Fruit fly (Drosophila melanogaster) whole organism, prepupa: Measurements from ENCODE around the gene Alg9.

Source experiments
- Blimp-1 ChIP-seq: fragments of 200-800 bp; sonication (Bioruptor generic); optimal IDR thresholded peaks from 3 replicates; lab custom pipeline; 2017; ENCODE audit warnings: missing biosample characterization, missing genetic modification characterization, mild to moderate bottlenecking, moderate library complexity, missing genetic modification reagents
- CG11294 ChIP-seq: fragments of 200-800 bp; sonication (Bioruptor generic); IDR thresholded peaks from 2 replicates; pipeline ENCODE4 v1.3.6; 2022; ENCODE audit warnings: missing biosample characterization, missing genetic modification characterization
- CG11762 ChIP-seq: fragments of 200-800 bp; sonication (Bioruptor generic); optimal IDR thresholded peaks from 3 replicates; lab custom pipeline; 2016; ENCODE audit warnings: missing biosample characterization, missing genetic modification characterization; ENCODE audit not compliant: insufficient read depth
- CG11902 ChIP-seq: fragments of 200-800 bp; sonication (Bioruptor generic); optimal IDR thresholded peaks from 3 replicates; lab custom pipeline; 2016; ENCODE audit warnings: missing biosample characterization, missing genetic modification characterization
- CG15336 ChIP-seq: fragments of 200-800 bp; sonication (Bioruptor generic); IDR thresholded peaks from 2 replicates; pipeline ENCODE4 v1.3.6; 2022; ENCODE audit warnings: missing biosample characterization, missing genetic modification characterization
- CG3032 ChIP-seq: fragments of 200-800 bp; optimal IDR thresholded peaks from 2 replicates; lab custom pipeline; 2019; ENCODE audit warnings: missing biosample characterization, mild to moderate bottlenecking, missing genetic modification characterization, moderate library complexity
- CG31627 ChIP-seq: fragments of 200-800 bp; sonication (Bioruptor generic); optimal IDR thresholded peaks from 3 replicates; lab custom pipeline; 2016; ENCODE audit warnings: missing biosample characterization, missing genetic modification characterization
- CG32006 ChIP-seq: fragments of 200-800 bp; sonication (Bioruptor generic); optimal IDR thresholded peaks from 3 replicates; lab custom pipeline; 2017; ENCODE audit warnings: missing biosample characterization, mild to moderate bottlenecking, missing genetic modification characterization
- CG34406 ChIP-seq: fragments of 200-800 bp; sonication (Bioruptor generic); optimal IDR thresholded peaks from 3 replicates; lab custom pipeline; 2016; ENCODE audit warnings: missing biosample characterization, missing genetic modification characterization
- CG3919 ChIP-seq: fragments of 200-800 bp; sonication (Bioruptor generic); optimal IDR thresholded peaks from 3 replicates; lab custom pipeline; 2016; ENCODE audit warnings: missing biosample characterization, missing genetic modification characterization
- CG4318 ChIP-seq: fragments of 200-800 bp; sonication (Bioruptor generic); optimal IDR thresholded peaks from 3 replicates; lab custom pipeline; 2017; ENCODE audit warnings: missing biosample characterization, mild to moderate bottlenecking, missing genetic modification characterization
- CG6276 ChIP-seq: fragments of 200-800 bp; sonication (Bioruptor generic); optimal IDR thresholded peaks from 2 replicates; lab custom pipeline; 2017; ENCODE audit warnings: missing biosample characterization, mild to moderate bottlenecking, missing genetic modification characterization
- CG6792 ChIP-seq: fragments of 200-800 bp; sonication (Bioruptor generic); optimal IDR thresholded peaks from 3 replicates; lab custom pipeline; 2016; ENCODE audit warnings: missing biosample characterization, missing genetic modification characterization
- CG7368 ChIP-seq: fragments of 200-800 bp; sonication (Bioruptor generic); optimal IDR thresholded peaks from 3 replicates; lab custom pipeline; 2016; ENCODE audit warnings: missing biosample characterization, missing genetic modification characterization
- CG8119 ChIP-seq: fragments of 200-800 bp; sonication (Bioruptor generic); IDR thresholded peaks from 3 replicates; pipeline ENCODE4 v1.3.6; 2022; ENCODE audit warnings: missing biosample characterization, missing genetic modification characterization
- CG8632 ChIP-seq: fragments of 200-800 bp; sonication (Bioruptor generic); optimal IDR thresholded peaks from 3 replicates; lab custom pipeline; 2016; ENCODE audit warnings: missing biosample characterization, missing genetic modification characterization
- Eip78C ChIP-seq: fragments of 200-800 bp; sonication (Bioruptor generic); peaks from one replicate; lab custom pipeline; 2016; ENCODE audit warnings: missing biosample characterization, missing genetic modification characterization
- Ets21C ChIP-seq: fragments of 200-800 bp; sonication (Bioruptor generic); optimal IDR thresholded peaks from 3 replicates; lab custom pipeline; 2016; ENCODE audit warnings: missing biosample characterization, missing genetic modification characterization
- Gug ChIP-seq: fragments of 200-800 bp; sonication (Bioruptor generic); IDR thresholded peaks from 2 replicates; pipeline ENCODE4 v1.3.6; 2022; ENCODE audit warnings: missing biosample characterization, missing genetic modification characterization
- Hr39 ChIP-seq: fragments of 200-800 bp; sonication (Bioruptor generic); optimal IDR thresholded peaks from 2 replicates; lab custom pipeline; 2016; ENCODE audit warnings: missing biosample characterization, missing genetic modification characterization
- Met ChIP-seq: fragments of 200-800 bp; sonication (Bioruptor generic); optimal IDR thresholded peaks from 3 replicates; lab custom pipeline; 2016; ENCODE audit warnings: missing biosample characterization, missing genetic modification characterization
- OdsH ChIP-seq: fragments of 200-800 bp; sonication (Bioruptor generic); optimal IDR thresholded peaks from 3 replicates; lab custom pipeline; 2016; ENCODE audit warnings: missing biosample characterization, missing genetic modification characterization
- Sox102F ChIP-seq: fragments of 200-800 bp; sonication (Bioruptor generic); optimal IDR thresholded peaks from 2 replicates; lab custom pipeline; 2016; ENCODE audit warnings: missing biosample characterization, mild to moderate bottlenecking, missing genetic modification characterization
- Sox14 ChIP-seq: fragments of 200-800 bp; sonication (Bioruptor generic); optimal IDR thresholded peaks from 3 replicates; lab custom pipeline; 2016; ENCODE audit warnings: missing biosample characterization, missing genetic modification characterization
- Sox15 ChIP-seq: fragments of 200-800 bp; sonication (Bioruptor generic); optimal IDR thresholded peaks from 3 replicates; lab custom pipeline; 2016; ENCODE audit warnings: missing biosample characterization, missing genetic modification characterization
- achi ChIP-seq: fragments of 200-800 bp; sonication (Bioruptor generic); optimal IDR thresholded peaks from 3 replicates; lab custom pipeline; 2016; ENCODE audit warnings: missing biosample characterization, missing genetic modification characterization
- cyc ChIP-seq: fragments of 200-800 bp; sonication (Bioruptor generic); optimal IDR thresholded peaks from 3 replicates; lab custom pipeline; 2016; ENCODE audit warnings: missing biosample characterization, missing genetic modification characterization
- dsx ChIP-seq: fragments of 200-800 bp; optimal IDR thresholded peaks from 3 replicates; lab custom pipeline; 2019; ENCODE audit warnings: missing biosample characterization, mild to moderate bottlenecking, missing genetic modification characterization, moderate library complexity; ENCODE audit not compliant: poor library complexity, severe bottlenecking
- fd59A ChIP-seq: fragments of 200-800 bp; sonication (Bioruptor generic); optimal IDR thresholded peaks from 2 replicates; lab custom pipeline; 2017; ENCODE audit warnings: missing biosample characterization, mild to moderate bottlenecking, missing genetic modification characterization, missing genetic modification reagents
- fkh ChIP-seq: fragments of 200-800 bp; sonication (Bioruptor generic); optimal IDR thresholded peaks from 3 replicates; lab custom pipeline; 2017; ENCODE audit warnings: missing biosample characterization, mild to moderate bottlenecking, missing genetic modification characterization, moderate library complexity
- lz ChIP-seq: fragments of 200-800 bp; sonication (Bioruptor generic); optimal IDR thresholded peaks from 3 replicates; lab custom pipeline; 2016; ENCODE audit warnings: missing biosample characterization, missing genetic modification characterization
- pdm3 ChIP-seq: fragments of 200-800 bp; sonication (Bioruptor generic); optimal IDR thresholded peaks from 3 replicates; lab custom pipeline; 2016; ENCODE audit warnings: missing biosample characterization, missing genetic modification characterization
- spab ChIP-seq: fragments of 200-800 bp; sonication (Bioruptor generic); optimal IDR thresholded peaks from 2 replicates; lab custom pipeline; 2017; ENCODE audit warnings: missing biosample characterization, mild to moderate bottlenecking, missing genetic modification characterization, missing genetic modification reagents
- ss ChIP-seq, 2 experiments: fragments of 200-800 bp; sonication (Bioruptor generic); optimal IDR thresholded peaks; 2 replicates in 1 of 2; 3 replicates in 1 of 2; lab custom pipeline; 2017 to 2018; ENCODE audit warnings: mild to moderate bottlenecking in 2 of 2, missing biosample characterization in 2 of 2, missing genetic modification characterization in 2 of 2, moderate library complexity in 1 of 2
- topi ChIP-seq: fragments of 200-800 bp; sonication (Bioruptor generic); optimal IDR thresholded peaks from 3 replicates; lab custom pipeline; 2016; ENCODE audit warnings: missing biosample characterization, missing genetic modification characterization

The Alg9 gene

dm6 chr3R:25193726-25194204, 27.6 kb upstream of the Alg9 start, which contains the start of gene lobo (continued):
- no peak for TF ChIP-seq CG6276
- no peak for TF ChIP-seq CG6792 (GFP tag; lab: Kevin White, UChicago)
- TF ChIP-seq Hr39 = peak; percentile 34
- no peak for TF ChIP-seq CG11902 (GFP tag; lab: Kevin White, UChicago)
- TF ChIP-seq ss (GFP tag; optimal IDR thresholded peaks at IDR 0.05; lab: Kevin White, UChicago) = no peak
- TF ChIP-seq achi (GFP tag; lab: Kevin White, UChicago) = no peak
- TF ChIP-seq fkh (GFP tag; lab: Kevin White, UChicago) = no peak
- TF ChIP-seq CG3919 (GFP tag; lab: Kevin White, UChicago) = no peak
- no peak for TF ChIP-seq CG32006 (GFP tag; lab: Kevin White, UChicago)
- TF ChIP-seq CG7368 (GFP tag; lab: Kevin White, UChicago) = no peak
- no peak for TF ChIP-seq Sox15 (GFP tag; lab: Kevin White, UChicago)
- no peak for TF ChIP-seq CG15336 (GFP tag; lab: Robert Waterston, UW)
- no peak for TF ChIP-seq Ets21C (GFP tag; lab: Kevin White, UChicago)
- no peak for TF ChIP-seq CG11762 (GFP tag; lab: Kevin White, UChicago)
- no peak for TF ChIP-seq spab (GFP tag; lab: Kevin White, UChicago)
- TF ChIP-seq cyc (GFP tag; lab: Kevin White, UChicago) = peak; percentile 6
- no peak for TF ChIP-seq CG11294
- TF ChIP-seq Blimp-1 (GFP tag; lab: Kevin White, UChicago) = no peak
- TF ChIP-seq Eip78C = peak; percentile 54
- TF ChIP-seq CG8119 (GFP tag; lab: Robert Waterston, UW) = no peak
- TF ChIP-seq Met = peak; percentile 35
- no peak for TF ChIP-seq topi (GFP tag; lab: Kevin White, UChicago)
- no peak for TF ChIP-seq CG8632
- peak; percentile 33 for TF ChIP-seq CG3032 (tag; lab: Kevin White, UChicago)
- TF ChIP-seq CG34406 (GFP tag; lab: Kevin White, UChicago) = no peak
- no peak for TF ChIP-seq Sox102F (GFP tag; lab: Kevin White, UChicago)
- TF ChIP-seq, all 60 proteins: peak for 13

dm6 chr3R:25194723-25195577, 26.4 kb upstream of the Alg9 start, which contains the start of gene CG13653:
TSS of gene CG13653 (plus strand) at chr3R:25195527.
- TF ChIP-seq CG8119 (GFP tag; lab: Robert Waterston, UW) (no peak), Eip78C (no peak), CG3032 (tag; lab: Kevin White, UChicago) (no peak), CG31627 (no peak), OdsH (no peak), CG11294 (no peak), lz (GFP tag; lab: Kevin White, UChicago) (no peak)

- TF ChIP-seq Sox14 (no peak), CG4318 (GFP tag; lab: Kevin White, UChicago) (no peak), CG3919 (GFP tag; lab: Kevin White, UChicago) (no peak), Gug (GFP tag; lab: Robert Waterston, UW) (no peak), fd59A (no peak), pdm3 (GFP tag; lab: Kevin White, UChicago) (no peak), dsx (GFP tag; lab: Kevin White, UChicago) (no peak), CG8119 (GFP tag; lab: Robert Waterston, UW) (no peak), ss (GFP tag; optimal IDR thresholded peaks at IDR 0.05; lab: Kevin White, UChicago) (no peak)
These were observed 22.0 kb upstream of the Alg9 start, which contains the start of gene CG13654 for dm6 chr3R:25199321-25199868. TSS of gene CG13654 (plus strand) at chr3R:25199818.
